Worm (Caenorhabditis elegans) whole organism, L1 larva: ENCODE data around the gene Y41C4A.18.

Experiments used
- C34B4.2 ChIP-seq: sonication (generic microtip); optimal IDR thresholded peaks from 2 replicates; lab custom pipeline; 2017; ENCODE audit warnings: mild to moderate bottlenecking, missing genetic modification characterization, missing compliant biosample characterization
- F16B12.6 ChIP-seq: fragments of 150-350 bp; optimal IDR thresholded peaks from 2 replicates; lab custom pipeline; 2014; ENCODE audit warnings: missing biosample characterization, missing genetic modification characterization
- alr-1 ChIP-seq: fragments of 200-800 bp; sonication (Bioruptor generic); optimal IDR thresholded peaks from 2 replicates; lab custom pipeline; 2018; ENCODE audit warnings: borderline replicate concordance, mild to moderate bottlenecking, missing genetic modification characterization, missing compliant biosample characterization
- aly-2 ChIP-seq: fragments of 150-350 bp; optimal IDR thresholded peaks from 2 replicates; lab custom pipeline; 2014; ENCODE audit warnings: missing biosample characterization, missing genetic modification characterization
- blmp-1 ChIP-seq: fragments of 150-350 bp; optimal IDR thresholded peaks from 2 replicates; lab custom pipeline; 2014; ENCODE audit warnings: missing biosample characterization, missing genetic modification characterization
- ceh-88 ChIP-seq: fragments of 200-800 bp; sonication (Bioruptor generic); IDR thresholded peaks from 2 replicates; pipeline ENCODE4 v1.3.6; 2022; ENCODE audit warnings: missing genetic modification characterization, missing compliant biosample characterization
- ceh-90 ChIP-seq: sonication (generic microtip); optimal IDR thresholded peaks from 2 replicates; lab custom pipeline; 2016; ENCODE audit warnings: missing genetic modification characterization, missing compliant biosample characterization
- dpl-1 ChIP-seq, 3 experiments: fragments of 150-350 bp in 2 of 3; sonication (generic microtip) in 1 of 3; optimal IDR thresholded peaks; 2 replicates each; lab custom pipeline; 2014 to 2017; ENCODE audit warnings: missing biosample characterization in 3 of 3, missing genetic modification characterization in 3 of 3, missing genetic modification reagents in 3 of 3
- dsc-1 ChIP-seq: sonication (generic microtip); optimal IDR thresholded peaks from 2 replicates; lab custom pipeline; 2016; ENCODE audit warnings: mild to moderate bottlenecking, missing genetic modification characterization, missing compliant biosample characterization
- efl-1 ChIP-seq, 4 experiments: fragments of 150-350 bp; optimal IDR thresholded peaks in 3 of 4; peaks in 1 of 4; 1 replicate in 1 of 4; 2 replicates in 3 of 4; lab custom pipeline; 2014; ENCODE audit warnings: missing biosample characterization in 2 of 4, missing genetic modification characterization in 2 of 4, missing genetic modification reagents in 2 of 4
- egl-13 ChIP-seq: sonication (generic microtip); optimal IDR thresholded peaks from 2 replicates; lab custom pipeline; 2016; ENCODE audit warnings: missing genotype, missing genetic modification reagents, missing genetic modification characterization, missing compliant biosample characterization
- elt-2 ChIP-seq: sonication (generic microtip); optimal IDR thresholded peaks from 2 replicates; lab custom pipeline; 2016; ENCODE audit warnings: missing genetic modification characterization, mild to moderate bottlenecking, inconsistent platforms, missing compliant biosample characterization, missing genetic modification reagents
- elt-3 ChIP-seq, 6 experiments: fragments of 150-350 bp in 1 of 6; sonication (generic microtip); optimal IDR thresholded peaks; 2 replicates each; lab custom pipeline; 2017 to 2018; ENCODE audit warnings: missing biosample characterization in 6 of 6, missing genetic modification characterization in 6 of 6, inconsistent platforms in 1 of 6
- ets-5 ChIP-seq: fragments of 200-800 bp; sonication (Bioruptor generic); IDR thresholded peaks from 2 replicates; pipeline ENCODE4 v1.3.6; 2022; ENCODE audit warnings: missing genetic modification characterization, missing compliant biosample characterization
- fkh-8 ChIP-seq: sonication (generic microtip); optimal IDR thresholded peaks from 2 replicates; lab custom pipeline; 2016; ENCODE audit warnings: mild to moderate bottlenecking, missing genetic modification characterization, missing compliant biosample characterization
- fos-1 ChIP-seq: fragments of 150-350 bp; optimal IDR thresholded peaks from 2 replicates; lab custom pipeline; 2014; ENCODE audit warnings: missing biosample characterization, missing genetic modification characterization
- hlh-4 ChIP-seq: sonication (generic microtip); optimal IDR thresholded peaks from 2 replicates; lab custom pipeline; 2016; ENCODE audit warnings: mild to moderate bottlenecking, missing genetic modification characterization, missing compliant biosample characterization
- jun-1 ChIP-seq: fragments of 150-350 bp; optimal IDR thresholded peaks from 2 replicates; lab custom pipeline; 2014; ENCODE audit warnings: missing biosample characterization, missing genetic modification reagents, missing genetic modification characterization
- lin-13 ChIP-seq: fragments of 150-350 bp; optimal IDR thresholded peaks from 2 replicates; lab custom pipeline; 2014; ENCODE audit warnings: missing biosample characterization, missing genetic modification reagents, missing genetic modification characterization
- lin-14 ChIP-seq: fragments of 200-800 bp; sonication (Bioruptor generic); optimal IDR thresholded peaks from 2 replicates; lab custom pipeline; 2018; ENCODE audit warnings: mild to moderate bottlenecking, missing genetic modification characterization, moderate library complexity, missing compliant biosample characterization
- lin-15B ChIP-seq: fragments of 150-350 bp; sonication (generic microtip); optimal IDR thresholded peaks from 3 replicates; lab custom pipeline; 2014; ENCODE audit warnings: missing biosample characterization, missing genetic modification characterization
- lin-35 ChIP-seq, 2 experiments: fragments of 150-350 bp; optimal IDR thresholded peaks; 2 replicates each; lab custom pipeline; 2014; ENCODE audit warnings: missing biosample characterization in 2 of 2, missing genetic modification characterization in 2 of 2, missing genetic modification reagents in 2 of 2
- lin-39 ChIP-seq: fragments of 150-350 bp; optimal IDR thresholded peaks from 2 replicates; lab custom pipeline; 2014; ENCODE audit warnings: missing biosample characterization, missing genetic modification reagents, missing genetic modification characterization
- lsy-2 ChIP-seq, 2 experiments: fragments of 150-350 bp; optimal IDR thresholded peaks; 2 replicates each; lab custom pipeline; 2014; ENCODE audit warnings: missing biosample characterization in 2 of 2, missing genetic modification characterization in 2 of 2
- mdl-1 ChIP-seq, 2 experiments: fragments of 150-350 bp; optimal IDR thresholded peaks; 2 replicates each; lab custom pipeline; 2014 to 2017; ENCODE audit warnings: missing biosample characterization in 2 of 2, missing genetic modification characterization in 2 of 2, inconsistent platforms in 1 of 2
- mef-2 ChIP-seq: fragments of 150-350 bp; optimal IDR thresholded peaks from 2 replicates; lab custom pipeline; 2014; ENCODE audit warnings: missing biosample characterization, missing genetic modification characterization
- mep-1 ChIP-seq: fragments of 150-350 bp; optimal IDR thresholded peaks from 2 replicates; lab custom pipeline; 2014; ENCODE audit warnings: missing biosample characterization, missing genetic modification characterization
- nhr-11 ChIP-seq: fragments of 150-350 bp; optimal IDR thresholded peaks from 2 replicates; lab custom pipeline; 2014; ENCODE audit warnings: missing biosample characterization, missing genetic modification characterization
- nhr-12 ChIP-seq: sonication (generic microtip); optimal IDR thresholded peaks from 2 replicates; lab custom pipeline; 2017; ENCODE audit warnings: missing biosample characterization, missing genetic modification characterization
- nhr-19 ChIP-seq: fragments of 200-800 bp; sonication (Bioruptor generic); conservative IDR thresholded peaks from 2 replicates; pipeline ENCODE4 v1.3.6; 2022; ENCODE audit warnings: missing genetic modification characterization, missing compliant biosample characterization
- nhr-20 ChIP-seq: sonication (generic microtip); optimal IDR thresholded peaks from 2 replicates; lab custom pipeline; 2016; ENCODE audit warnings: mild to moderate bottlenecking, missing genetic modification characterization, missing compliant biosample characterization
- nhr-237 ChIP-seq: fragments of 150-350 bp; optimal IDR thresholded peaks from 2 replicates; lab custom pipeline; 2014; ENCODE audit warnings: missing biosample characterization, missing genetic modification characterization
- nhr-47 ChIP-seq: sonication (generic microtip); optimal IDR thresholded peaks from 2 replicates; lab custom pipeline; 2016; ENCODE audit warnings: mild to moderate bottlenecking, missing genetic modification characterization, moderate library complexity, missing compliant biosample characterization
- nhr-71 ChIP-seq: sonication (generic microtip); optimal IDR thresholded peaks from 2 replicates; lab custom pipeline; 2016; ENCODE audit warnings: mild to moderate bottlenecking, missing genetic modification characterization, moderate library complexity, missing compliant biosample characterization
- nhr-76 ChIP-seq: sonication (generic microtip); optimal IDR thresholded peaks from 2 replicates; lab custom pipeline; 2017; ENCODE audit warnings: missing biosample characterization, missing genetic modification characterization
- nhr-77 ChIP-seq: fragments of 150-350 bp; optimal IDR thresholded peaks from 2 replicates; lab custom pipeline; 2014; ENCODE audit warnings: missing biosample characterization, missing genetic modification characterization
- nhr-84 ChIP-seq: sonication (generic microtip); optimal IDR thresholded peaks from 2 replicates; lab custom pipeline; 2017; ENCODE audit warnings: missing biosample characterization, missing genetic modification characterization
- nhr-85 ChIP-seq: sonication (generic microtip); peaks from one replicate; lab custom pipeline; 2016; ENCODE audit warnings: missing genetic modification characterization, inconsistent platforms, missing compliant biosample characterization
- nhr-90 ChIP-seq: sonication (generic microtip); optimal IDR thresholded peaks from 2 replicates; lab custom pipeline; 2016; ENCODE audit warnings: mild to moderate bottlenecking, missing genetic modification characterization, missing compliant biosample characterization; ENCODE audit not compliant: poor library complexity
- pax-3 ChIP-seq: fragments of 200-800 bp; sonication (Bioruptor generic); optimal IDR thresholded peaks from 2 replicates; lab custom pipeline; 2018; ENCODE audit warnings: mild to moderate bottlenecking, missing genetic modification characterization, moderate library complexity, missing compliant biosample characterization
- pqm-1 ChIP-seq: sonication (generic microtip); optimal IDR thresholded peaks from 3 replicates; lab custom pipeline; 2017; ENCODE audit warnings: missing biosample characterization, missing genetic modification characterization
- rnt-1 ChIP-seq: sonication (generic microtip); optimal IDR thresholded peaks from 2 replicates; lab custom pipeline; 2016; ENCODE audit warnings: mild to moderate bottlenecking, missing genetic modification characterization, moderate library complexity, missing compliant biosample characterization
- skn-1 ChIP-seq: fragments of 150-350 bp; optimal IDR thresholded peaks from 2 replicates; lab custom pipeline; 2014; ENCODE audit warnings: missing biosample characterization, missing genetic modification characterization
- snpc-4 ChIP-seq: fragments of 150-350 bp; optimal IDR thresholded peaks from 2 replicates; lab custom pipeline; 2014; ENCODE audit warnings: missing biosample characterization, missing genetic modification characterization
- snu-23 ChIP-seq: sonication (generic microtip); optimal IDR thresholded peaks from 2 replicates; lab custom pipeline; 2016; ENCODE audit warnings: missing genetic modification characterization, missing compliant biosample characterization
- sup-37 ChIP-seq: fragments of 200-800 bp; sonication (Bioruptor generic); optimal IDR thresholded peaks from 2 replicates; lab custom pipeline; 2018; ENCODE audit warnings: mild to moderate bottlenecking, missing genetic modification characterization, missing compliant biosample characterization
- swsn-7 ChIP-seq: sonication (generic microtip); optimal IDR thresholded peaks from 2 replicates; lab custom pipeline; 2016; ENCODE audit warnings: missing genetic modification characterization, missing compliant biosample characterization
- unc-130 ChIP-seq: fragments of 150-350 bp; optimal IDR thresholded peaks from 2 replicates; lab custom pipeline; 2017; ENCODE audit warnings: missing biosample characterization, missing genetic modification characterization, inconsistent platforms
- ztf-11 ChIP-seq, 2 experiments: sonication (generic microtip); optimal IDR thresholded peaks; 2 replicates each; lab custom pipeline; 2016 to 2017; ENCODE audit warnings: missing genetic modification characterization in 2 of 2, missing biosample characterization in 1 of 2, missing compliant biosample characterization in 1 of 2
- ztf-4 ChIP-seq: fragments of 150-350 bp; optimal IDR thresholded peaks from 2 replicates; lab custom pipeline; 2014; ENCODE audit warnings: missing biosample characterization, missing genetic modification characterization

The Y41C4A.18 gene

ce11 chrIII:11684770-11685169 lies 45.6 kb upstream of the Y41C4A.18 start:
- no peak for TF ChIP-seq fos-1
- TF ChIP-seq pax-3 (tag; lab: Kevin White, UChicago), result no peak
- no peak for TF ChIP-seq nhr-237 (tag; lab: Kevin White, UChicago)
- TF ChIP-seq pqm-1, result no peak
- peak; percentile 9 for TF ChIP-seq snu-23 (GFP tag; lab: Kevin White, UChicago)
- TF ChIP-seq elt-3 (tag; optimal IDR thresholded peaks at IDR 0.05; lab: Kevin White, UChicago), result peak in 1 of 6 experiments; percentile 29
- TF ChIP-seq nhr-11, result no peak
- TF ChIP-seq blmp-1 (tag; lab: Kevin White, UChicago), result peak; percentile 29
- no peak for TF ChIP-seq C34B4.2 (tag; lab: Kevin White, UChicago)
- TF ChIP-seq ets-5 (GFP tag; lab: Robert Waterston, UW), result no peak
- peak; percentile 37 for TF ChIP-seq lin-14 (GFP tag; lab: Kevin White, UChicago)
- no peak for TF ChIP-seq ceh-88
- TF ChIP-seq fkh-8, result peak; percentile 22
- peak in 1 of 2 experiments; percentile 49 for TF ChIP-seq lin-35 (GFP tag; optimal IDR thresholded peaks at IDR 0.05; lab: Kevin White, UChicago)
- TF ChIP-seq lsy-2 (tag; optimal IDR thresholded peaks at IDR 0.05; lab: Kevin White, UChicago), result peak in 1 of 2 experiments; percentile 1
- TF ChIP-seq sup-37 (GFP tag; lab: Kevin White, UChicago), result no peak
- TF ChIP-seq nhr-90, result peak; percentile 5
- TF ChIP-seq nhr-20 (tag; lab: Kevin White, UChicago), result peak; percentile 24
- peak; percentile 3 for TF ChIP-seq nhr-77 (tag; lab: Kevin White, UChicago)
- no peak for TF ChIP-seq aly-2
- no peak for TF ChIP-seq ztf-11 (tag; optimal IDR thresholded peaks at IDR 0.05; lab: Kevin White, UChicago)
- peak; percentile 37 for TF ChIP-seq nhr-71 (tag; lab: Kevin White, UChicago)
- no peak for TF ChIP-seq ztf-4
- TF ChIP-seq dpl-1 (GFP tag; optimal IDR thresholded peaks at IDR 0.05; lab: Kevin White, UChicago), result no peak
- TF ChIP-seq nhr-84 (tag; lab: Kevin White, UChicago), result no peak
- TF ChIP-seq hlh-4 (tag; lab: Kevin White, UChicago), result no peak
- TF ChIP-seq unc-130 (tag; lab: Kevin White, UChicago), result no peak
- TF ChIP-seq nhr-85, result peak; percentile 60
- TF ChIP-seq elt-2 (tag; lab: Kevin White, UChicago), result peak; percentile 71
- peak; percentile 39 for TF ChIP-seq dsc-1 (tag; lab: Kevin White, UChicago)
- no peak for TF ChIP-seq egl-13 (tag; lab: Kevin White, UChicago)

DNA sequence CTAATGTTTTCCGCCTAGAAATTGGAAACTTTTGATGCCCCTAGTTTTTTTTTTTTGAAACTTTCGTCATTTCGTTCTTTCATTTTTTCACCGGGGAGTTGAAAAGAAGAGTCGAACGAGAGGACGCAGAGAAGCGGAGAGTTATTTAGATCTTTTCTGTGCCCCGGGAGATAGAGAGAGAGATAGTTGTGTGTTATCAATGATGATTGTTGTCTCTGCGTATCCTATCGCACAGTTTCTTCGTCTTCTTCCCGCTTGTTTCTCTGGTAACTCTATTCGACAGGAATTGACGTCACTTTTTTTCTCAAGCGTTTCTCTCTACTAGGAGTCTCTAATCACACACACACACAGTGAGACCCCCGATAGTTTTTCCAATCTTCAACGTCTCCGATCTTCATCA lies 41.1 kb upstream of the Y41C4A.18 start:
- TF ChIP-seq efl-1 (optimal IDR thresholded peaks at IDR 0.05; lab: Kevin White, UChicago), result peak; percentile 29 to 41
- peak; percentile 18 to 94 for TF ChIP-seq efl-1 (GFP tag; optimal IDR thresholded peaks at IDR 0.05 in 1 of 2; lab: Kevin White, UChicago)
- no peak for TF ChIP-seq nhr-76 (tag; lab: Kevin White, UChicago)
- TF ChIP-seq mef-2 (tag; lab: Kevin White, UChicago), result no peak
- TF ChIP-seq nhr-20 (tag; lab: Kevin White, UChicago), result peak; percentile 77
- no peak for TF ChIP-seq lin-15B (tag; lab: Kevin White, UChicago)
- peak; percentile 8 to 79 for TF ChIP-seq lsy-2 (tag; optimal IDR thresholded peaks at IDR 0.05; lab: Kevin White, UChicago)
- TF ChIP-seq skn-1 (tag; lab: Kevin White, UChicago), result peak; percentile 45
- TF ChIP-seq F16B12.6 (tag; lab: Kevin White, UChicago), result no peak
- TF ChIP-seq blmp-1 (tag; lab: Kevin White, UChicago), result peak; percentile 73
- TF ChIP-seq ceh-88, result no peak
- TF ChIP-seq lin-35 (GFP tag; optimal IDR thresholded peaks at IDR 0.05; lab: Kevin White, UChicago), result peak in 1 of 2 experiments; percentile 80
- no peak for TF ChIP-seq ztf-11 (tag; optimal IDR thresholded peaks at IDR 0.05; lab: Kevin White, UChicago)
- TF ChIP-seq mep-1 (tag; lab: Kevin White, UChicago), result peak; percentile 37
- TF ChIP-seq nhr-12 (tag; lab: Kevin White, UChicago), result no peak
- no peak for TF ChIP-seq C34B4.2 (tag; lab: Kevin White, UChicago)
- TF ChIP-seq nhr-19, result peak; percentile 52
- no peak for TF ChIP-seq ceh-90
- TF ChIP-seq jun-1, result peak; percentile 59
- no peak for TF ChIP-seq lin-39 (tag; lab: Kevin White, UChicago)
- TF ChIP-seq snpc-4, result no peak
- peak; percentile 26 for TF ChIP-seq swsn-7 (tag; lab: Kevin White, UChicago)
- peak; percentile 27 for TF ChIP-seq rnt-1 (tag; lab: Kevin White, UChicago)
- peak; percentile 25 for TF ChIP-seq lin-13 (GFP tag; lab: Kevin White, UChicago)
- TF ChIP-seq hlh-4 (tag; lab: Kevin White, UChicago), result no peak
- TF ChIP-seq pqm-1, result peak; percentile 88
- TF ChIP-seq nhr-11, result no peak
- peak in 1 of 2 experiments; percentile 35 for TF ChIP-seq mdl-1 (tag; optimal IDR thresholded peaks at IDR 0.05; lab: Kevin White, UChicago)
- peak; percentile 66 for TF ChIP-seq nhr-90
- peak; percentile 54 for TF ChIP-seq nhr-47
- peak; percentile 65 for TF ChIP-seq nhr-77 (tag; lab: Kevin White, UChicago)
- TF ChIP-seq unc-130 (tag; lab: Kevin White, UChicago), result peak; percentile 67
- TF ChIP-seq nhr-85, result peak; percentile 91
- TF ChIP-seq alr-1, result no peak
